Worm (Caenorhabditis elegans) whole organism, L3 larva: ENCODE data around the gene Y54G11A.3.

Experiments used
- R02D3.7 ChIP-seq: fragments of 150-350 bp; optimal IDR thresholded peaks from 2 replicates; lab custom pipeline; 2014; ENCODE audit warnings: missing biosample characterization, missing genetic modification characterization
- ZK546.5 ChIP-seq: sonication (generic microtip); optimal IDR thresholded peaks from 2 replicates; lab custom pipeline; 2017; ENCODE audit warnings: missing biosample characterization, missing genetic modification characterization
- aly-2 ChIP-seq: fragments of 150-350 bp; optimal IDR thresholded peaks from 2 replicates; lab custom pipeline; 2014; ENCODE audit warnings: missing biosample characterization, missing genetic modification characterization
- ama-1 ChIP-seq: fragments of 150-350 bp; optimal IDR thresholded peaks from 2 replicates; lab custom pipeline; 2018
- ceh-16 ChIP-seq: sonication (generic microtip); optimal IDR thresholded peaks from 2 replicates; lab custom pipeline; 2017; ENCODE audit warnings: missing biosample characterization, missing genetic modification characterization
- ceh-28 ChIP-seq: fragments of 150-350 bp; optimal IDR thresholded peaks from 2 replicates; lab custom pipeline; 2014; ENCODE audit warnings: missing biosample characterization, missing genetic modification reagents, missing genetic modification characterization
- ceh-82 ChIP-seq: fragments of 150-350 bp; optimal IDR thresholded peaks from 2 replicates; lab custom pipeline; 2014; ENCODE audit warnings: missing biosample characterization, missing genetic modification characterization
- ceh-9 ChIP-seq: sonication (generic microtip); optimal IDR thresholded peaks from 2 replicates; lab custom pipeline; 2018; ENCODE audit warnings: missing biosample characterization, missing genetic modification characterization
- daf-12 ChIP-seq: fragments of 150-350 bp; optimal IDR thresholded peaks from 2 replicates; lab custom pipeline; 2014; ENCODE audit warnings: missing biosample characterization, missing genetic modification reagents, missing genetic modification characterization
- egl-27 ChIP-seq: sonication (generic microtip); optimal IDR thresholded peaks from 4 replicates; lab custom pipeline; 2017; ENCODE audit warnings: missing biosample characterization, missing genetic modification reagents, missing genetic modification characterization
- egl-5 ChIP-seq: fragments of 150-350 bp; optimal IDR thresholded peaks from 2 replicates; lab custom pipeline; 2017; ENCODE audit warnings: missing biosample characterization, missing genetic modification reagents, missing genetic modification characterization, inconsistent platforms
- elt-1 ChIP-seq: fragments of 150-350 bp; optimal IDR thresholded peaks from 2 replicates; lab custom pipeline; 2014; ENCODE audit warnings: missing biosample characterization, missing genetic modification characterization
- elt-2 ChIP-seq: sonication (generic microtip); optimal IDR thresholded peaks from 2 replicates; lab custom pipeline; 2016; ENCODE audit warnings: missing genetic modification reagents, mild to moderate bottlenecking, missing genetic modification characterization, missing compliant biosample characterization
- elt-3 ChIP-seq, 3 experiments: fragments of 150-350 bp in 1 of 3; sonication (generic microtip) in 2 of 3; optimal IDR thresholded peaks; 2 replicates in 2 of 3; 4 replicates in 1 of 3; lab custom pipeline; 2014 to 2017; ENCODE audit warnings: missing biosample characterization in 3 of 3, missing genetic modification characterization in 3 of 3
- eor-1 ChIP-seq, 2 experiments: fragments of 150-350 bp; optimal IDR thresholded peaks; 2 replicates each; lab custom pipeline; 2014 to 2018; ENCODE audit warnings: missing biosample characterization in 2 of 2, missing genetic modification characterization in 2 of 2
- fkh-10 ChIP-seq: sonication (generic microtip); optimal IDR thresholded peaks from 2 replicates; lab custom pipeline; 2017; ENCODE audit warnings: missing biosample characterization, missing genetic modification reagents, missing genetic modification characterization
- fkh-2 ChIP-seq: fragments of 150-350 bp; optimal IDR thresholded peaks from 2 replicates; lab custom pipeline; 2014; ENCODE audit warnings: missing biosample characterization, missing genetic modification reagents, missing genetic modification characterization
- fos-1 ChIP-seq: fragments of 150-350 bp; optimal IDR thresholded peaks from 2 replicates; lab custom pipeline; 2014; ENCODE audit warnings: missing biosample characterization, missing genetic modification characterization
- hmg-11 ChIP-seq: sonication (generic microtip); optimal IDR thresholded peaks from 2 replicates; lab custom pipeline; 2016; ENCODE audit warnings: missing genetic modification characterization, missing compliant biosample characterization
- jun-1 ChIP-seq: fragments of 150-350 bp; optimal IDR thresholded peaks from 2 replicates; lab custom pipeline; 2014; ENCODE audit warnings: missing biosample characterization, missing genetic modification reagents, missing genetic modification characterization
- lin-15B ChIP-seq: fragments of 150-350 bp; optimal IDR thresholded peaks from 2 replicates; lab custom pipeline; 2014; ENCODE audit warnings: missing biosample characterization, missing genetic modification characterization
- lin-39 ChIP-seq: fragments of 150-350 bp; optimal IDR thresholded peaks from 2 replicates; lab custom pipeline; 2018; ENCODE audit warnings: missing biosample characterization, missing genetic modification reagents, missing genetic modification characterization
- lsy-12 ChIP-seq: sonication (generic microtip); optimal IDR thresholded peaks from 2 replicates; lab custom pipeline; 2016; ENCODE audit warnings: mild to moderate bottlenecking, missing genetic modification characterization, missing compliant biosample characterization
- mdl-1 ChIP-seq: fragments of 150-350 bp; optimal IDR thresholded peaks from 2 replicates; lab custom pipeline; 2014; ENCODE audit warnings: missing biosample characterization, missing genetic modification characterization
- mml-1 ChIP-seq: fragments of 150-350 bp; sonication (generic microtip); optimal IDR thresholded peaks from 3 replicates; lab custom pipeline; 2014; ENCODE audit warnings: missing biosample characterization, missing genetic modification characterization
- nfya-1 ChIP-seq: sonication (generic microtip); optimal IDR thresholded peaks from 2 replicates; lab custom pipeline; 2017; ENCODE audit warnings: missing genetic modification characterization, mild to moderate bottlenecking, missing compliant biosample characterization, antibody characterized with exemption, moderate library complexity; ENCODE audit not compliant: insufficient read depth
- nhr-11 ChIP-seq: fragments of 150-350 bp; optimal IDR thresholded peaks from 2 replicates; lab custom pipeline; 2014; ENCODE audit warnings: missing biosample characterization, missing genetic modification characterization
- nhr-12 ChIP-seq: fragments of 150-350 bp; optimal IDR thresholded peaks from 2 replicates; lab custom pipeline; 2014; ENCODE audit warnings: missing biosample characterization, missing genetic modification characterization
- nhr-23 ChIP-seq: fragments of 150-350 bp; optimal IDR thresholded peaks from 2 replicates; lab custom pipeline; 2014; ENCODE audit warnings: missing biosample characterization, missing genetic modification reagents, missing genetic modification characterization
- nhr-237 ChIP-seq: fragments of 150-350 bp; optimal IDR thresholded peaks from 2 replicates; lab custom pipeline; 2014; ENCODE audit warnings: missing biosample characterization, missing genetic modification characterization
- nhr-25 ChIP-seq: sonication (generic microtip); optimal IDR thresholded peaks from 2 replicates; lab custom pipeline; 2017; ENCODE audit warnings: missing biosample characterization, missing genetic modification characterization
- nhr-28 ChIP-seq: fragments of 150-350 bp; optimal IDR thresholded peaks from 2 replicates; lab custom pipeline; 2014; ENCODE audit warnings: missing biosample characterization, missing genetic modification characterization
- nhr-43 ChIP-seq: sonication (generic microtip); optimal IDR thresholded peaks from 2 replicates; lab custom pipeline; 2016; ENCODE audit warnings: mild to moderate bottlenecking, missing genetic modification characterization, missing compliant biosample characterization; ENCODE audit not compliant: poor library complexity, severe bottlenecking
- nhr-67 ChIP-seq: fragments of 150-350 bp; optimal IDR thresholded peaks from 2 replicates; lab custom pipeline; 2014; ENCODE audit warnings: missing biosample characterization, missing genetic modification characterization
- nhr-76 ChIP-seq: fragments of 150-350 bp; sonication (generic microtip); optimal IDR thresholded peaks from 5 replicates; lab custom pipeline; 2014; ENCODE audit warnings: missing biosample characterization, missing genetic modification characterization
- nhr-77 ChIP-seq: fragments of 150-350 bp; optimal IDR thresholded peaks from 2 replicates; lab custom pipeline; 2014; ENCODE audit warnings: missing biosample characterization, missing genetic modification characterization
- pha-4 ChIP-seq: fragments of 150-350 bp; optimal IDR thresholded peaks from 2 replicates; lab custom pipeline; 2014; ENCODE audit warnings: missing biosample characterization, missing genetic modification reagents, missing genetic modification characterization
- pqm-1 ChIP-seq: fragments of 150-350 bp; optimal IDR thresholded peaks from 2 replicates; lab custom pipeline; 2017; ENCODE audit warnings: missing biosample characterization, missing genetic modification characterization, inconsistent platforms
- sea-2 ChIP-seq: fragments of 150-350 bp; sonication (generic microtip); optimal IDR thresholded peaks from 4 replicates; lab custom pipeline; 2014; ENCODE audit warnings: missing biosample characterization, missing genetic modification reagents, missing genetic modification characterization
- skn-1 ChIP-seq: fragments of 150-350 bp; optimal IDR thresholded peaks from 2 replicates; lab custom pipeline; 2014; ENCODE audit warnings: missing biosample characterization, missing genetic modification characterization
- snpc-4 ChIP-seq: fragments of 150-350 bp; optimal IDR thresholded peaks from 2 replicates; lab custom pipeline; 2014; ENCODE audit warnings: missing biosample characterization, missing genetic modification characterization
- tbx-2 ChIP-seq: sonication (generic microtip); optimal IDR thresholded peaks from 2 replicates; lab custom pipeline; 2016; ENCODE audit warnings: mild to moderate bottlenecking, missing genetic modification characterization, missing compliant biosample characterization
- unc-39 ChIP-seq: sonication (generic microtip); optimal IDR thresholded peaks from 4 replicates; lab custom pipeline; 2017; ENCODE audit warnings: missing biosample characterization, missing genetic modification characterization
- unc-62 ChIP-seq: fragments of 150-350 bp; sonication (generic microtip); optimal IDR thresholded peaks from 4 replicates; lab custom pipeline; 2014; ENCODE audit warnings: missing biosample characterization, missing genetic modification reagents, missing genetic modification characterization
- zag-1 ChIP-seq: fragments of 150-350 bp; optimal IDR thresholded peaks from 2 replicates; lab custom pipeline; 2014; ENCODE audit warnings: missing biosample characterization, missing genetic modification characterization
- ztf-11 ChIP-seq: fragments of 150-350 bp; optimal IDR thresholded peaks from 2 replicates; lab custom pipeline; 2014; ENCODE audit warnings: missing biosample characterization, missing genetic modification characterization
- ztf-4 ChIP-seq: fragments of 150-350 bp; optimal IDR thresholded peaks from 2 replicates; lab custom pipeline; 2014; ENCODE audit warnings: missing biosample characterization, missing genetic modification characterization

Gene Y54G11A.3

ce11 chrII:14243503-14243902 lies 32.9 kb upstream of the Y54G11A.3 start, which contains the start of gene jmjd-2:
TSS of gene jmjd-2 (minus strand) at chrII:14243603.
- TF ChIP-seq jun-1 (tag; lab: Kevin White, UChicago), result no peak
- TF ChIP-seq nhr-23 (tag; lab: Kevin White, UChicago), result no peak
- TF ChIP-seq egl-27 (tag; lab: Kevin White, UChicago), result no peak
- no peak for TF ChIP-seq eor-1 (tag; optimal IDR thresholded peaks at IDR 0.05; lab: Kevin White, UChicago)
- TF ChIP-seq daf-12 (tag; lab: Kevin White, UChicago), result no peak
- TF ChIP-seq lin-39 (tag; lab: Kevin White, UChicago), result no peak
- TF ChIP-seq ceh-82 (tag; lab: Kevin White, UChicago), result no peak
- TF ChIP-seq nfya-1 (tag; lab: Kevin White, UChicago), result no peak
- TF ChIP-seq mdl-1 (tag; lab: Kevin White, UChicago), result no peak
- TF ChIP-seq ZK546.5, result no peak
- no peak for TF ChIP-seq ceh-9 (tag; lab: Kevin White, UChicago)
- no peak for TF ChIP-seq skn-1
- no peak for TF ChIP-seq lin-15B (tag; lab: Kevin White, UChicago)
- no peak for TF ChIP-seq pha-4 (tag; lab: Kevin White, UChicago)
- no peak for TF ChIP-seq R02D3.7 (tag; lab: Kevin White, UChicago)
- no peak for TF ChIP-seq tbx-2 (tag; lab: Kevin White, UChicago)
- TF ChIP-seq fkh-2, result no peak
- TF ChIP-seq ceh-28, result no peak

ce11 chrII:14244457-14245254 lies 31.8 kb upstream of the Y54G11A.3 start:
- TF ChIP-seq tbx-2 (tag; lab: Kevin White, UChicago), result no peak
- TF ChIP-seq R02D3.7 (tag; lab: Kevin White, UChicago), result no peak
- TF ChIP-seq aly-2 (tag; lab: Kevin White, UChicago), result no peak
- TF ChIP-seq skn-1, result peak; percentile 45
- TF ChIP-seq lin-15B (tag; lab: Kevin White, UChicago), result peak; percentile 71
- no peak for TF ChIP-seq ZK546.5
- no peak for TF ChIP-seq zag-1 (tag; lab: Kevin White, UChicago)
- TF ChIP-seq fos-1 (tag; lab: Kevin White, UChicago), result no peak
- TF ChIP-seq fkh-2, result no peak
- TF ChIP-seq nhr-25 (tag; lab: Kevin White, UChicago), result peak; percentile 47
- no peak for TF ChIP-seq ztf-11 (tag; lab: Kevin White, UChicago)
- no peak for TF ChIP-seq nhr-43
- no peak for TF ChIP-seq nhr-77 (tag; lab: Kevin White, UChicago)
- peak; percentile 22 for TF ChIP-seq nhr-23 (tag; lab: Kevin White, UChicago)
- TF ChIP-seq nhr-76 (tag; lab: Kevin White, UChicago), result no peak
- TF ChIP-seq nfya-1 (tag; lab: Kevin White, UChicago), result peak; percentile 82
- peak; percentile 11 for TF ChIP-seq jun-1 (tag; lab: Kevin White, UChicago)
- TF ChIP-seq mdl-1 (tag; lab: Kevin White, UChicago), result peak; percentile 35
- TF ChIP-seq ceh-82 (tag; lab: Kevin White, UChicago), result no peak
- no peak for TF ChIP-seq ceh-9 (tag; lab: Kevin White, UChicago)
- TF ChIP-seq fkh-10 (GFP tag; lab: Kevin White, UChicago), result peak; percentile 32
- TF ChIP-seq ama-1 (lab: Kevin White, UChicago), result no peak
- no peak for TF ChIP-seq egl-27 (tag; lab: Kevin White, UChicago)
- no peak for TF ChIP-seq nhr-12 (tag; lab: Kevin White, UChicago)
- no peak for TF ChIP-seq daf-12 (tag; lab: Kevin White, UChicago)
- TF ChIP-seq nhr-28 (tag; lab: Kevin White, UChicago), result no peak
- peak; percentile 88 for TF ChIP-seq hmg-11 (tag; lab: Kevin White, UChicago)
- no peak for TF ChIP-seq elt-3 (tag; optimal IDR thresholded peaks at IDR 0.05; lab: Kevin White, UChicago)
- no peak for TF ChIP-seq unc-39
- no peak for TF ChIP-seq lsy-12 (tag; lab: Kevin White, UChicago)
- TF ChIP-seq nhr-237 (tag; lab: Kevin White, UChicago), result no peak
- peak; percentile 66 for TF ChIP-seq lin-39 (tag; lab: Kevin White, UChicago)
- no peak for TF ChIP-seq mml-1 (tag; lab: Kevin White, UChicago)
- TF ChIP-seq unc-62 (GFP tag; lab: Kevin White, UChicago), result no peak
- TF ChIP-seq sea-2 (GFP tag; lab: Kevin White, UChicago), result no peak
- TF ChIP-seq ceh-16, result no peak
- no peak for TF ChIP-seq pqm-1 (tag; lab: Kevin White, UChicago)
- TF ChIP-seq pha-4 (tag; lab: Kevin White, UChicago), result peak; percentile 74
- TF ChIP-seq nhr-11, result no peak
- TF ChIP-seq ztf-4 (tag; lab: Kevin White, UChicago), result no peak
- TF ChIP-seq eor-1 (tag; optimal IDR thresholded peaks at IDR 0.05; lab: Kevin White, UChicago), result no peak
- TF ChIP-seq elt-1 (tag; lab: Kevin White, UChicago), result peak; percentile 19
- peak; percentile 20 for TF ChIP-seq snpc-4 (tag; lab: Kevin White, UChicago)
- TF ChIP-seq ceh-28, result no peak
- no peak for TF ChIP-seq egl-5 (tag; lab: Kevin White, UChicago)
- TF ChIP-seq nhr-67 (tag; lab: Kevin White, UChicago), result no peak
- peak; percentile 40 for TF ChIP-seq elt-2 (tag; lab: Kevin White, UChicago)
